Worm (Caenorhabditis elegans): ENCODE data around the gene F49F1.15.

- no peak for TF ChIP-seq T26A5.8 (tag; optimal IDR thresholded peaks at IDR 0.05)
- TF ChIP-seq F55B11.4 (tag; optimal IDR thresholded peaks at IDR 0.05; ENCODE audit: borderline replicate concordance, insufficient read depth), result no peak
- TF ChIP-seq rcor-1 (GFP tag; IDR thresholded peaks at IDR 0.05), result no peak
- TF ChIP-seq Y53F4B.3 (GFP tag; IDR thresholded peaks at IDR 0.05), result no peak
- TF ChIP-seq nfya-2 (GFP tag; IDR thresholded peaks at IDR 0.05), result no peak
- no peak for TF ChIP-seq xnd-1 (tag; optimal IDR thresholded peaks at IDR 0.05)
- no peak for TF ChIP-seq ceh-91 (GFP tag; IDR thresholded peaks at IDR 0.05)
- TF ChIP-seq snpc-4 (GFP tag; optimal IDR thresholded peaks at IDR 0.05), result no peak
- no peak for TF ChIP-seq snpc-4 (tag; optimal IDR thresholded peaks at IDR 0.05)
Observed at ce11 chrIV:4096940-4097339, 17.5 kb downstream of the F49F1.15 start.
